Worm (Caenorhabditis elegans): ENCODE measurements around the gene T13F3.6.

DNA sequence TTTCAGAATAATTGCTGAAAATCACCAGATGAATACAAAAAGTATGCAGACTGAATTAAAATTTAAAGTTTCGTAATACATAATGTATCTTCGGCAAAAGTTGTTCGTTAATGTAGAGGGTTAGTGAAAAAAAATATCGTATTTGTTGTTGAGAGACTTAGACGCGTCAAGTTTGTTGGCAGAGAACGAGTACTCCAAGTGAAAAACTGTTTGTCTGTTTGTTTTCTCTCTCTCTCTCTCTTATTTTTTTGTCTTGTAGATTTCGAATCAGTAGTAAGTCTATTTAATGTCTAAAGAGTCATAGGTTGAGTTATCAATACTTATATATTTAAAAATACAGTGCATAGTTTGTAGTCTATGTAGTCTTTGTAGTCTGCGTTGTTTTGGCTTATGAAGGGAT lies 1.5 kb downstream of the T13F3.6 start, which contains the start of the genes fbxa-2 and T13F3.8:
- no peak for TF ChIP-seq pag-3 (tag; optimal IDR thresholded peaks at IDR 0.05; ENCODE audit: borderline replicate concordance, insufficient read depth)
- TF ChIP-seq aha-1 (tag; optimal IDR thresholded peaks at IDR 0.05): no peak
- no peak for TF ChIP-seq lin-15B (tag; optimal IDR thresholded peaks at IDR 0.05)
- no peak for TF ChIP-seq lin-14 (GFP tag; optimal IDR thresholded peaks at IDR 0.05)
- TF ChIP-seq pax-3 (tag; optimal IDR thresholded peaks at IDR 0.05): no peak
- no peak for TF ChIP-seq mep-1 (tag; optimal IDR thresholded peaks at IDR 0.05)

Data from whole organism, L1 larva.